Fruit fly (Drosophila melanogaster): Measurements from ENCODE around the gene chinmo.

The chinmo gene

dm6 chr2L:1629206-1629959 is 21.7 kb upstream of the chinmo start (continued):
- TF ChIP-seq CG4404 (GFP tag; IDR thresholded peaks at IDR 0.05), result 0 out of 2 replicates have a peak, but pooled peaks have one; percentile 26
- TF ChIP-seq CG2678 (tag; optimal IDR thresholded peaks at IDR 0.05), result peak; percentile 72
- TF ChIP-seq CG7745 (tag; optimal IDR thresholded peaks at IDR 0.05), result no peak
- peak; percentile 28 for TF ChIP-seq az2 (GFP tag; optimal IDR thresholded peaks at IDR 0.05)
- TF ChIP-seq CG4617 (GFP tag; optimal IDR thresholded peaks at IDR 0.05; ENCODE audit: borderline replicate concordance), result no peak
- TF ChIP-seq her (GFP tag; optimal IDR thresholded peaks at IDR 0.05), result no peak
- TF ChIP-seq Spps (tag; optimal IDR thresholded peaks at IDR 0.05), result no peak
- TF ChIP-seq CG1233 (GFP tag; optimal IDR thresholded peaks at IDR 0.05), result peak; percentile 25
- peak; percentile 65 for TF ChIP-seq Fer3 (tag; optimal IDR thresholded peaks at IDR 0.05)
- no peak for TF ChIP-seq TFAM (GFP tag; optimal IDR thresholded peaks at IDR 0.05)
- TF ChIP-seq wdn (GFP tag; IDR thresholded peaks at IDR 0.05), result no peak
- no peak for TF ChIP-seq sna (GFP tag; IDR thresholded peaks at IDR 0.05; ENCODE audit: partially characterized antibody)
- no peak for TF ChIP-seq Fer2 (tag; optimal IDR thresholded peaks at IDR 0.05)
- TF ChIP-seq tll (GFP tag; optimal IDR thresholded peaks at IDR 0.05), result no peak
- peak; percentile 62 for TF ChIP-seq CG10209 (GFP tag; optimal IDR thresholded peaks at IDR 0.05)
- TF ChIP-seq sug (tag; optimal IDR thresholded peaks at IDR 0.05), result peak; percentile 41
- TF ChIP-seq Sox102F (GFP tag; optimal IDR thresholded peaks at IDR 0.05), result peak; percentile 76
- peak; percentile 29; the same call in 1 of the 2 replicates for TF ChIP-seq CG31224 (GFP tag; IDR thresholded peaks at IDR 0.05)
- peak; percentile 15 for TF ChIP-seq CG10654 (GFP tag; optimal IDR thresholded peaks at IDR 0.05)
- no peak for TF ChIP-seq CG30020 (tag; optimal IDR thresholded peaks at IDR 0.05)
- peak; percentile 27; the same call in 1 of the 4 replicates for TF ChIP-seq Gug (GFP tag; IDR thresholded peaks at IDR 0.05)
- TF ChIP-seq Ssrp (tag; optimal IDR thresholded peaks at IDR 0.05), result peak; percentile 8
- TF ChIP-seq Med (GFP tag), result peak; percentile 86
- no peak for TF ChIP-seq tio (GFP tag; optimal IDR thresholded peaks at IDR 0.05)
- TF ChIP-seq lmd (GFP tag; IDR thresholded peaks at IDR 0.05), result peak; percentile 65
- no peak for TF ChIP-seq gfzf (GFP tag; optimal IDR thresholded peaks at IDR 0.05)
- TF ChIP-seq Mad (GFP tag; optimal IDR thresholded peaks at IDR 0.05), result no peak
- no peak for TF ChIP-seq CG14667 (GFP tag; IDR thresholded peaks at IDR 0.05)
- TF ChIP-seq Ets97D (GFP tag; optimal IDR thresholded peaks at IDR 0.05), result no peak
- no peak for TF ChIP-seq lov (optimal IDR thresholded peaks at IDR 0.05)
- no peak for TF ChIP-seq lov (GFP tag; IDR thresholded peaks at IDR 0.05)
- no peak for TF ChIP-seq mld (GFP tag; IDR thresholded peaks at IDR 0.05; ENCODE audit: partially characterized antibody)
- peak; percentile 7 for TF ChIP-seq CG7987 (GFP tag; optimal IDR thresholded peaks at IDR 0.05)
- TF ChIP-seq CG17361 (GFP tag; IDR thresholded peaks at IDR 0.05), result 0 out of 3 replicates have a peak, but pooled peaks have one; percentile 33
- TF ChIP-seq CG4854 (GFP tag; optimal IDR thresholded peaks at IDR 0.05), result no peak
- no peak for TF ChIP-seq disco-r (GFP tag; optimal IDR thresholded peaks at IDR 0.05)
- TF ChIP-seq Gsc (GFP tag; IDR thresholded peaks at IDR 0.05), result no peak
- no peak for TF ChIP-seq Doc3 (GFP tag; IDR thresholded peaks at IDR 0.05; ENCODE audit: partially characterized antibody)
- peak; percentile 17 for TF ChIP-seq Asciz (GFP tag; optimal IDR thresholded peaks at IDR 0.05)
- TF ChIP-seq HLH4C (GFP tag; IDR thresholded peaks at IDR 0.05; ENCODE audit: partially characterized antibody), result 0 out of 3 replicates have a peak, but pooled peaks have one; percentile 35
- TF ChIP-seq yki (optimal IDR thresholded peaks at IDR 0.05), result no peak
- TF ChIP-seq toy (GFP tag; IDR thresholded peaks at IDR 0.05), result no peak
- no peak for TF ChIP-seq gsb-n (tag; optimal IDR thresholded peaks at IDR 0.05)
- peak; percentile 71; the same call in 2 of the 3 replicates for TF ChIP-seq CG11695 (GFP tag; IDR thresholded peaks at IDR 0.05)
- TF ChIP-seq CG17912 (GFP tag; optimal IDR thresholded peaks at IDR 0.05), result no peak
- no peak for TF ChIP-seq dan (GFP tag; IDR thresholded peaks at IDR 0.05)
- TF ChIP-seq esg (GFP tag; conservative IDR thresholded peaks at IDR 0.05), result peak; percentile 52
- TF ChIP-seq Ravus (GFP tag; IDR thresholded peaks at IDR 0.05), result no peak
- peak; percentile 33 for TF ChIP-seq odd (GFP tag; optimal IDR thresholded peaks at IDR 0.05)
